Worm (Caenorhabditis elegans) whole organism, young adult: ENCODE measurements around the gene set-4.

Experiments used
- F57C9.4 ChIP-seq: sonication (generic microtip); optimal IDR thresholded peaks from 2 replicates; lab custom pipeline; 2017; ENCODE audit warnings: mild to moderate bottlenecking, missing genetic modification characterization, missing compliant biosample characterization
- akir-1 ChIP-seq: fragments of 200-800 bp; sonication (Bioruptor generic); optimal IDR thresholded peaks from 2 replicates; lab custom pipeline; 2018; ENCODE audit warnings: mild to moderate bottlenecking, missing genetic modification characterization, moderate library complexity, missing compliant biosample characterization
- ama-1 ChIP-seq, 3 experiments: fragments of 150-350 bp in 1 of 3; sonication (generic microtip) in 2 of 3; optimal IDR thresholded peaks; 2 replicates each; lab custom pipeline; 2014 to 2018; ENCODE audit warnings: missing biosample characterization in 2 of 3, missing genetic modification characterization in 2 of 3, missing genetic modification reagents in 2 of 3
- cebp-1 ChIP-seq, 2 experiments: fragments of 200-800 bp in 1 of 2; sonication (Bioruptor generic) in 1 of 2; sonication (generic microtip) in 1 of 2; IDR thresholded peaks in 1 of 2; optimal IDR thresholded peaks in 1 of 2; 2 replicates each; pipeline versions ENCODE4 v1.3.6 to Lab custom; 2017 to 2022; ENCODE audit warnings: missing compliant biosample characterization in 2 of 2, missing genetic modification characterization in 2 of 2, mild to moderate bottlenecking in 1 of 2, missing genetic modification reagents in 1 of 2, moderate library complexity in 1 of 2
- die-1 ChIP-seq: sonication (generic microtip); optimal IDR thresholded peaks from 2 replicates; lab custom pipeline; 2016; ENCODE audit warnings: missing genotype, mild to moderate bottlenecking, missing genetic modification characterization, missing compliant biosample characterization
- egl-18 ChIP-seq: fragments of 200-800 bp; sonication (Bioruptor generic); IDR thresholded peaks from 2 replicates; pipeline ENCODE4 v1.3.6; 2022; ENCODE audit warnings: missing genetic modification reagents, missing genetic modification characterization, missing compliant biosample characterization
- fkh-3 ChIP-seq: sonication (generic microtip); optimal IDR thresholded peaks from 2 replicates; lab custom pipeline; 2016; ENCODE audit warnings: mild to moderate bottlenecking, missing genetic modification characterization, missing compliant biosample characterization
- him-1 ChIP-seq: sonication (generic microtip); optimal IDR thresholded peaks from 2 replicates; lab custom pipeline; 2016; ENCODE audit warnings: missing genotype, missing genetic modification reagents, missing genetic modification characterization, missing compliant biosample characterization
- mcd-1 ChIP-seq: fragments of 200-800 bp; sonication (Bioruptor generic); IDR thresholded peaks from 2 replicates; pipeline ENCODE4 v1.3.6; 2022; ENCODE audit warnings: missing genetic modification reagents, missing genetic modification characterization, missing compliant biosample characterization
- snpc-3.4 ChIP-seq: sonication (generic microtip); optimal IDR thresholded peaks from 2 replicates; lab custom pipeline; 2017; ENCODE audit warnings: missing genetic modification characterization, mild to moderate bottlenecking, missing compliant biosample characterization, antibody characterized with exemption, moderate library complexity, missing genotype, missing genetic modification reagents
- unc-130 ChIP-seq: sonication (generic microtip); optimal IDR thresholded peaks from 2 replicates; lab custom pipeline; 2016; ENCODE audit warnings: missing genetic modification reagents, missing genetic modification characterization, missing compliant biosample characterization

DNA sequence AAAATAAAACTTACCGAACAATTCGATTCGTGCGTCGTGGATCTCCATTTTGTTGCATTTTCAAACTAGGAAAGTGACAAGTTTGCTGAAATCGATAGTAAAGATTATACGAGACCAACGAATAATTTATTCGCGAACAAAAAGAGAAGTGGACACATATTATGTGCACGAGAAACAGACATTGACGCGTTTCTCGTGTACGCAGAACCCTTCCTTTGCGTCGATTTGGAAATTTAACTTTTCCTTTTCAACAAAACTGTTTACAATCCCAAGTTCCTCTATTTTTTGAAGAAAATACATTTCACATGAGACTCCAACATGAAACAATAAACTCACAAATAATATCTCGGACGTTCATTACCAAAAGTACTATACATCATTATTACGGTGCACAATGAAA, 29.7 kb upstream of the set-4 start, which contains the start of gene K10B2.4:
- TF ChIP-seq cebp-1 (GFP tag; IDR thresholded peaks at IDR 0.05; lab: Robert Waterston, UW) (no peak), cebp-1 (tag; optimal IDR thresholded peaks at IDR 0.05; lab: Kevin White, UChicago) (peak; percentile 47), fkh-3 (no peak), die-1 (tag; lab: Kevin White, UChicago) (no peak), F57C9.4 (tag; lab: Kevin White, UChicago) (no peak), unc-130 (GFP tag; lab: Kevin White, UChicago) (no peak), snpc-3.4 (no peak), egl-18 (no peak), ama-1 (optimal IDR thresholded peaks at IDR 0.05; lab: Kevin White, UChicago) (no peak), ama-1 (GFP tag; optimal IDR thresholded peaks at IDR 0.05; lab: Kevin White, UChicago) (peak in 1 of 2 experiments; percentile 38), him-1 (tag; lab: Kevin White, UChicago) (no peak), akir-1 (GFP tag; lab: Kevin White, UChicago) (peak; percentile 12), mcd-1 (GFP tag; lab: Robert Waterston, UW) (peak; percentile 59; the same call in 1 of the 2 replicates)
